Fruit fly (Drosophila melanogaster): ENCODE results near the gene CG34334.

DNA sequence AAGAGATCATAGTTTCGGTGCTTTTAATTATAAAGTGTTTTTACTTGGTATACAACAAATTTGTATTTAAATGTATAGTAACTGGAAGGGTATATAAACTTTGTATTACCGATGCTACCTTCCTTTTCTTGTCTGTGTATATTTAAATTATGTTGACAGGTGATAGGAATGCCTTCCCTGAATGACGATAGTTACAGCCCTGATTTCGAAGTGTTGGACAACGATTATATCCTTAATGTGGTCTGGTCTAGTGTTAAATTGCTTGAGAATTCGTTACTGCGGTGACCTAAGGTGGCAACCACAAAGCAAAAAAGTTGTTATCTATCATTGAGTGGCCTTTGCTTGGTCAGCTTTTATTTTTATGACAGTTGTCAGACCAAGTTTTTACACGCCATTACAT lies at the start of gene CG34334:
- no peak for TF ChIP-seq CTCF (optimal IDR thresholded peaks at IDR 0.05)
- no peak for TF ChIP-seq CG8478 (optimal IDR thresholded peaks at IDR 0.05)

Data from S2 (cell line).